Fruit fly (Drosophila melanogaster) whole organism, embryonic: ENCODE data around the gene Cpr65Av.

Experiments
- BtbVII ChIP-seq: fragments of 200-800 bp; sonication (Bioruptor generic); optimal IDR thresholded peaks from 3 replicates; lab custom pipeline; 2017; ENCODE audit warnings: missing biosample characterization, mild to moderate bottlenecking, missing genetic modification characterization
- CG13894 ChIP-seq: fragments of 200-800 bp; sonication (Bioruptor generic); optimal IDR thresholded peaks from 3 replicates; lab custom pipeline; 2018; ENCODE audit warnings: missing biosample characterization, mild to moderate bottlenecking, missing genetic modification characterization, moderate library complexity
- CG31224 ChIP-seq: fragments of 200-800 bp; sonication (Bioruptor generic); IDR thresholded peaks from 2 replicates; pipeline ENCODE4 v1.3.6; 2022; ENCODE audit warnings: missing biosample characterization, missing genetic modification characterization
- CG8359 ChIP-seq: fragments of 200-800 bp; sonication (Bioruptor generic); optimal IDR thresholded peaks from 2 replicates; lab custom pipeline; 2017; ENCODE audit warnings: missing biosample characterization, mild to moderate bottlenecking, missing genetic modification characterization, borderline replicate concordance
- CG8478 ChIP-seq: fragments of >200 bp; optimal IDR thresholded peaks from 2 replicates; lab custom pipeline; 2018
- H2.0 ChIP-seq: fragments of 200-800 bp; sonication (Bioruptor generic); IDR thresholded peaks from 2 replicates; pipeline ENCODE4 v1.3.6; 2022; ENCODE audit warnings: missing biosample characterization, missing genetic modification characterization
- Nf-YA ChIP-seq: fragments of 200-800 bp; sonication (Bioruptor generic); IDR thresholded peaks from 2 replicates; pipeline ENCODE4 v1.3.6; 2022; ENCODE audit warnings: missing biosample characterization, missing genetic modification characterization
- Sry-δ ChIP-seq: fragments of 200-800 bp; sonication (Bioruptor generic); optimal IDR thresholded peaks from 2 replicates; lab custom pipeline; 2016; ENCODE audit warnings: missing biosample characterization, missing genetic modification characterization
- fu2 ChIP-seq: fragments of 200-800 bp; sonication (Bioruptor generic); optimal IDR thresholded peaks from 2 replicates; lab custom pipeline; 2016; ENCODE audit warnings: missing biosample characterization, missing genetic modification characterization
- org-1 ChIP-seq: fragments of 200-800 bp; sonication (Bioruptor generic); optimal IDR thresholded peaks from 2 replicates; lab custom pipeline; 2017; ENCODE audit warnings: missing biosample characterization, missing genetic modification characterization
- row ChIP-seq: fragments of 200-800 bp; sonication (Bioruptor generic); IDR thresholded peaks from 3 replicates; pipeline ENCODE4 v1.3.6; 2022; ENCODE audit warnings: missing biosample characterization, missing genetic modification characterization

- no peak for TF ChIP-seq H2.0 (GFP tag; lab: Robert Waterston, UW)
- no peak for TF ChIP-seq fu2
- no peak for TF ChIP-seq Sry-δ (GFP tag; lab: Kevin White, UChicago)
- TF ChIP-seq CG13894 = no peak
- no peak for TF ChIP-seq BtbVII (GFP tag; lab: Kevin White, UChicago)
- no peak for TF ChIP-seq CG8478
- TF ChIP-seq CG8359 (GFP tag; lab: Kevin White, UChicago) = no peak
- no peak for TF ChIP-seq row (GFP tag; lab: Robert Waterston, UW)
- no peak for TF ChIP-seq CG31224
- TF ChIP-seq Nf-YA (GFP tag; lab: Robert Waterston, UW) = no peak
- TF ChIP-seq org-1 (GFP tag; lab: Kevin White, UChicago) = no peak
These were observed 3.1 kb downstream of the Cpr65Av start, which contains the start of gene Lcp65Af for dm6 chr3L:6136691-6137090.
